Worm (Caenorhabditis elegans): ENCODE measurements around the gene jbts-14.

Gene jbts-14

ce11 chrX:8712662-8713061 lies 8.6 kb downstream of the jbts-14 start:
- no peak for TF ChIP-seq cog-1 (tag; optimal IDR thresholded peaks at IDR 0.05)
- no peak for TF ChIP-seq klf-2 (GFP tag; conservative IDR thresholded peaks at IDR 0.05)
- no peak for TF ChIP-seq med-1 (GFP tag; optimal IDR thresholded peaks at IDR 0.05; ENCODE audit: insufficient read depth)
- no peak for TF ChIP-seq ztf-29 (GFP tag; IDR thresholded peaks at IDR 0.05)
- TF ChIP-seq ref-1 (GFP tag; conservative IDR thresholded peaks at IDR 0.05), result no peak
- TF ChIP-seq T22C8.4 (GFP tag; IDR thresholded peaks at IDR 0.05), result no peak
- TF ChIP-seq ztf-23 (GFP tag; IDR thresholded peaks at IDR 0.05), result no peak
- TF ChIP-seq tab-1 (GFP tag; IDR thresholded peaks at IDR 0.05), result no peak
- no peak for TF ChIP-seq flt-1 (GFP tag; IDR thresholded peaks at IDR 0.05)

ce11 chrX:8713754-8714295 lies 9.7 kb downstream of the jbts-14 start, which contains the start of gene F53A9.6:
Gene F53A9.6 (minus strand): TSS chrX:8713804.
- TF ChIP-seq T22C8.4 (GFP tag; IDR thresholded peaks at IDR 0.05), result no peak
- TF ChIP-seq tab-1 (GFP tag; IDR thresholded peaks at IDR 0.05), result no peak
- no peak for TF ChIP-seq ref-1 (GFP tag; conservative IDR thresholded peaks at IDR 0.05)

ce11 chrX:8714845-8715244 lies 10.7 kb downstream of the jbts-14 start:
- no peak for TF ChIP-seq tab-1 (GFP tag; IDR thresholded peaks at IDR 0.05)

ce11 chrX:8716822-8717221 lies 12.7 kb downstream of the jbts-14 start, which contains the start of gene F53A9.7:
Gene F53A9.7 (minus strand): TSS chrX:8716922.
- no peak for TF ChIP-seq ztf-23 (GFP tag; IDR thresholded peaks at IDR 0.05)
- no peak for TF ChIP-seq med-1 (GFP tag; optimal IDR thresholded peaks at IDR 0.05; ENCODE audit: insufficient read depth)
- no peak for TF ChIP-seq klf-2 (GFP tag; conservative IDR thresholded peaks at IDR 0.05)
- TF ChIP-seq cog-1 (tag; optimal IDR thresholded peaks at IDR 0.05), result no peak
- no peak for TF ChIP-seq ref-1 (GFP tag; conservative IDR thresholded peaks at IDR 0.05)
- TF ChIP-seq flt-1 (GFP tag; IDR thresholded peaks at IDR 0.05), result no peak
- no peak for TF ChIP-seq tab-1 (GFP tag; IDR thresholded peaks at IDR 0.05)

ce11 chrX:8718153-8718552 lies 14.0 kb downstream of the jbts-14 start:
- no peak for TF ChIP-seq ztf-23 (GFP tag; IDR thresholded peaks at IDR 0.05)
- TF ChIP-seq tab-1 (GFP tag; IDR thresholded peaks at IDR 0.05), result no peak
- no peak for TF ChIP-seq cog-1 (tag; optimal IDR thresholded peaks at IDR 0.05)
- TF ChIP-seq ref-1 (GFP tag; conservative IDR thresholded peaks at IDR 0.05), result no peak

- TF ChIP-seq med-1 (GFP tag; optimal IDR thresholded peaks at IDR 0.05; ENCODE audit: insufficient read depth), result no peak
- TF ChIP-seq ztf-29 (GFP tag; IDR thresholded peaks at IDR 0.05), result no peak
- no peak for TF ChIP-seq ztf-23 (GFP tag; IDR thresholded peaks at IDR 0.05)
- no peak for TF ChIP-seq cog-1 (tag; optimal IDR thresholded peaks at IDR 0.05)
- TF ChIP-seq tab-1 (GFP tag; IDR thresholded peaks at IDR 0.05), result no peak
- no peak for TF ChIP-seq klf-2 (GFP tag; conservative IDR thresholded peaks at IDR 0.05)
- TF ChIP-seq T22C8.4 (GFP tag; IDR thresholded peaks at IDR 0.05), result no peak
- TF ChIP-seq ref-1 (GFP tag; conservative IDR thresholded peaks at IDR 0.05), result no peak
Observed at ce11 chrX:8718856-8719255, 14.8 kb downstream of the jbts-14 start, which contains the start of gene F53A9.8. Gene F53A9.8 (minus strand): TSS chrX:8718904.

- no peak for TF ChIP-seq cog-1 (tag; optimal IDR thresholded peaks at IDR 0.05)
- TF ChIP-seq T22C8.4 (GFP tag; IDR thresholded peaks at IDR 0.05), result no peak
- TF ChIP-seq ztf-29 (GFP tag; IDR thresholded peaks at IDR 0.05), result no peak
- TF ChIP-seq flt-1 (GFP tag; IDR thresholded peaks at IDR 0.05), result no peak
- TF ChIP-seq ztf-23 (GFP tag; IDR thresholded peaks at IDR 0.05), result no peak
- TF ChIP-seq ref-1 (GFP tag; conservative IDR thresholded peaks at IDR 0.05), result no peak
- TF ChIP-seq klf-2 (GFP tag; conservative IDR thresholded peaks at IDR 0.05), result no peak
- no peak for TF ChIP-seq med-1 (GFP tag; optimal IDR thresholded peaks at IDR 0.05; ENCODE audit: insufficient read depth)
- TF ChIP-seq tab-1 (GFP tag; IDR thresholded peaks at IDR 0.05), result no peak
Observed at ce11 chrX:8719888-8720287, 15.8 kb downstream of the jbts-14 start.

- TF ChIP-seq cog-1 (tag; optimal IDR thresholded peaks at IDR 0.05) (no peak), T22C8.4 (GFP tag; IDR thresholded peaks at IDR 0.05) (no peak), flt-1 (GFP tag; IDR thresholded peaks at IDR 0.05) (no peak), ztf-23 (GFP tag; IDR thresholded peaks at IDR 0.05) (no peak)
Observed at ce11 chrX:8720658-8721057, 16.6 kb downstream of the jbts-14 start, which contains the start of gene F53A9.9. Gene F53A9.9 (minus strand): TSS chrX:8720758.

- no peak for TF ChIP-seq ztf-29 (GFP tag; IDR thresholded peaks at IDR 0.05)
- TF ChIP-seq flt-1 (GFP tag; IDR thresholded peaks at IDR 0.05), result no peak
- no peak for TF ChIP-seq med-1 (GFP tag; optimal IDR thresholded peaks at IDR 0.05; ENCODE audit: insufficient read depth)
- TF ChIP-seq klf-2 (GFP tag; conservative IDR thresholded peaks at IDR 0.05), result no peak
- no peak for TF ChIP-seq cog-1 (tag; optimal IDR thresholded peaks at IDR 0.05)
- TF ChIP-seq ztf-23 (GFP tag; IDR thresholded peaks at IDR 0.05), result no peak
- TF ChIP-seq T22C8.4 (GFP tag; IDR thresholded peaks at IDR 0.05), result no peak
- no peak for TF ChIP-seq ref-1 (GFP tag; conservative IDR thresholded peaks at IDR 0.05)
- TF ChIP-seq tab-1 (GFP tag; IDR thresholded peaks at IDR 0.05), result no peak
Observed at ce11 chrX:8721273-8721672, 17.2 kb downstream of the jbts-14 start.

- TF ChIP-seq flt-1 (GFP tag; IDR thresholded peaks at IDR 0.05), result no peak
- no peak for TF ChIP-seq ztf-23 (GFP tag; IDR thresholded peaks at IDR 0.05)
- TF ChIP-seq ref-1 (GFP tag; conservative IDR thresholded peaks at IDR 0.05), result no peak
- TF ChIP-seq ztf-29 (GFP tag; IDR thresholded peaks at IDR 0.05), result no peak
- no peak for TF ChIP-seq klf-2 (GFP tag; conservative IDR thresholded peaks at IDR 0.05)
- TF ChIP-seq T22C8.4 (GFP tag; IDR thresholded peaks at IDR 0.05), result no peak
- no peak for TF ChIP-seq cog-1 (tag; optimal IDR thresholded peaks at IDR 0.05)
- TF ChIP-seq med-1 (GFP tag; optimal IDR thresholded peaks at IDR 0.05; ENCODE audit: insufficient read depth), result no peak
- TF ChIP-seq tab-1 (GFP tag; IDR thresholded peaks at IDR 0.05), result no peak
Observed at ce11 chrX:8723127-8723600, 19.1 kb downstream of the jbts-14 start, which contains the start of gene tnt-2. Gene tnt-2 (minus strand): TSS chrX:8723550.
